Worm (Caenorhabditis elegans) whole organism, L1 larva: ENCODE results near the gene syx-2.

Source experiments
- C04F5.9 ChIP-seq: sonication (generic microtip); optimal IDR thresholded peaks from 2 replicates; lab custom pipeline; 2016; ENCODE audit warnings: missing genetic modification characterization, missing compliant biosample characterization
- C16A3.4 ChIP-seq: fragments of 150-350 bp; optimal IDR thresholded peaks from 2 replicates; lab custom pipeline; 2014; ENCODE audit warnings: missing biosample characterization, missing genetic modification characterization
- F16B12.6 ChIP-seq: fragments of 150-350 bp; optimal IDR thresholded peaks from 2 replicates; lab custom pipeline; 2014; ENCODE audit warnings: missing biosample characterization, missing genetic modification characterization
- Y116A8C.19 ChIP-seq: sonication (generic microtip); optimal IDR thresholded peaks from 2 replicates; lab custom pipeline; 2016; ENCODE audit warnings: missing compliant biosample characterization, missing genetic modification characterization, borderline replicate concordance
- aha-1 ChIP-seq: fragments of 150-350 bp; optimal IDR thresholded peaks from 2 replicates; lab custom pipeline; 2014; ENCODE audit warnings: missing biosample characterization, missing genetic modification characterization
- ama-1 ChIP-seq: fragments of 150-350 bp; optimal IDR thresholded peaks from 2 replicates; lab custom pipeline; 2014
- blmp-1 ChIP-seq: fragments of 150-350 bp; optimal IDR thresholded peaks from 2 replicates; lab custom pipeline; 2014; ENCODE audit warnings: missing biosample characterization, missing genetic modification characterization
- ceh-63 ChIP-seq: fragments of 200-800 bp; sonication (Bioruptor generic); optimal IDR thresholded peaks from 2 replicates; lab custom pipeline; 2018; ENCODE audit warnings: mild to moderate bottlenecking, missing genetic modification characterization, missing compliant biosample characterization
- ceh-8 ChIP-seq: fragments of 200-800 bp; sonication (Bioruptor generic); optimal IDR thresholded peaks from 2 replicates; lab custom pipeline; 2018; ENCODE audit warnings: mild to moderate bottlenecking, missing genetic modification characterization, moderate library complexity, missing compliant biosample characterization
- ceh-82 ChIP-seq, 3 experiments: fragments of 150-350 bp in 1 of 3; sonication (generic microtip) in 2 of 3; optimal IDR thresholded peaks; 2 replicates each; lab custom pipeline; 2014 to 2017; ENCODE audit warnings: missing biosample characterization in 3 of 3, missing genetic modification characterization in 3 of 3
- ceh-88 ChIP-seq: fragments of 200-800 bp; sonication (Bioruptor generic); IDR thresholded peaks from 2 replicates; pipeline ENCODE4 v1.3.6; 2022; ENCODE audit warnings: missing genetic modification characterization, missing compliant biosample characterization
- ceh-90 ChIP-seq: sonication (generic microtip); optimal IDR thresholded peaks from 2 replicates; lab custom pipeline; 2016; ENCODE audit warnings: missing genetic modification characterization, missing compliant biosample characterization
- ces-1 ChIP-seq: fragments of 150-350 bp; optimal IDR thresholded peaks from 2 replicates; lab custom pipeline; 2014; ENCODE audit warnings: missing biosample characterization, missing genetic modification reagents, missing genetic modification characterization
- dpl-1 ChIP-seq, 3 experiments: fragments of 150-350 bp in 2 of 3; sonication (generic microtip) in 1 of 3; optimal IDR thresholded peaks; 2 replicates each; lab custom pipeline; 2014 to 2017; ENCODE audit warnings: missing biosample characterization in 3 of 3, missing genetic modification characterization in 3 of 3, missing genetic modification reagents in 3 of 3
- dsc-1 ChIP-seq: sonication (generic microtip); optimal IDR thresholded peaks from 2 replicates; lab custom pipeline; 2016; ENCODE audit warnings: mild to moderate bottlenecking, missing genetic modification characterization, missing compliant biosample characterization
- efl-1 ChIP-seq, 4 experiments: fragments of 150-350 bp; optimal IDR thresholded peaks in 3 of 4; peaks in 1 of 4; 1 replicate in 1 of 4; 2 replicates in 3 of 4; lab custom pipeline; 2014; ENCODE audit warnings: missing biosample characterization in 2 of 4, missing genetic modification characterization in 2 of 4, missing genetic modification reagents in 2 of 4
- egl-13 ChIP-seq: sonication (generic microtip); optimal IDR thresholded peaks from 2 replicates; lab custom pipeline; 2016; ENCODE audit warnings: missing genotype, missing genetic modification reagents, missing genetic modification characterization, missing compliant biosample characterization
- egl-27 ChIP-seq, 2 experiments: fragments of 150-350 bp in 1 of 2; sonication (generic microtip); optimal IDR thresholded peaks; 3 replicates each; lab custom pipeline; 2017 to 2018; ENCODE audit warnings: missing biosample characterization in 2 of 2, missing genetic modification characterization in 2 of 2, missing genetic modification reagents in 2 of 2
- ets-5 ChIP-seq: fragments of 200-800 bp; sonication (Bioruptor generic); IDR thresholded peaks from 2 replicates; pipeline ENCODE4 v1.3.6; 2022; ENCODE audit warnings: missing genetic modification characterization, missing compliant biosample characterization
- fkh-4 ChIP-seq: sonication (generic microtip); optimal IDR thresholded peaks from 2 replicates; lab custom pipeline; 2016; ENCODE audit warnings: missing compliant biosample characterization, missing genetic modification characterization, borderline replicate concordance
- grh-1 ChIP-seq: fragments of 200-800 bp; sonication (Bioruptor generic); IDR thresholded peaks from 2 replicates; pipeline ENCODE4 v1.3.6; 2022; ENCODE audit warnings: missing genetic modification reagents, missing genetic modification characterization, missing compliant biosample characterization
- hlh-17 ChIP-seq: fragments of 200-800 bp; sonication (Bioruptor generic); optimal IDR thresholded peaks from 2 replicates; lab custom pipeline; 2018; ENCODE audit warnings: missing genetic modification characterization, mild to moderate bottlenecking, missing compliant biosample characterization, moderate library complexity, borderline replicate concordance
- hlh-4 ChIP-seq: sonication (generic microtip); optimal IDR thresholded peaks from 2 replicates; lab custom pipeline; 2016; ENCODE audit warnings: mild to moderate bottlenecking, missing genetic modification characterization, missing compliant biosample characterization
- jun-1 ChIP-seq: fragments of 150-350 bp; optimal IDR thresholded peaks from 2 replicates; lab custom pipeline; 2014; ENCODE audit warnings: missing biosample characterization, missing genetic modification reagents, missing genetic modification characterization
- lin-14 ChIP-seq: fragments of 200-800 bp; sonication (Bioruptor generic); optimal IDR thresholded peaks from 2 replicates; lab custom pipeline; 2018; ENCODE audit warnings: mild to moderate bottlenecking, missing genetic modification characterization, moderate library complexity, missing compliant biosample characterization
- lir-3 ChIP-seq: sonication (generic microtip); optimal IDR thresholded peaks from 2 replicates; lab custom pipeline; 2016; ENCODE audit warnings: mild to moderate bottlenecking, missing genetic modification characterization, moderate library complexity, missing compliant biosample characterization; ENCODE audit not compliant: poor library complexity
- lsy-2 ChIP-seq, 2 experiments: fragments of 150-350 bp; optimal IDR thresholded peaks; 2 replicates each; lab custom pipeline; 2014; ENCODE audit warnings: missing biosample characterization in 2 of 2, missing genetic modification characterization in 2 of 2
- mef-2 ChIP-seq: fragments of 150-350 bp; optimal IDR thresholded peaks from 2 replicates; lab custom pipeline; 2014; ENCODE audit warnings: missing biosample characterization, missing genetic modification characterization
- mep-1 ChIP-seq: fragments of 150-350 bp; optimal IDR thresholded peaks from 2 replicates; lab custom pipeline; 2014; ENCODE audit warnings: missing biosample characterization, missing genetic modification characterization
- nhr-11 ChIP-seq: fragments of 150-350 bp; optimal IDR thresholded peaks from 2 replicates; lab custom pipeline; 2014; ENCODE audit warnings: missing biosample characterization, missing genetic modification characterization
- nhr-12 ChIP-seq: sonication (generic microtip); optimal IDR thresholded peaks from 2 replicates; lab custom pipeline; 2017; ENCODE audit warnings: missing biosample characterization, missing genetic modification characterization
- nhr-19 ChIP-seq: fragments of 200-800 bp; sonication (Bioruptor generic); conservative IDR thresholded peaks from 2 replicates; pipeline ENCODE4 v1.3.6; 2022; ENCODE audit warnings: missing genetic modification characterization, missing compliant biosample characterization
- nhr-20 ChIP-seq: sonication (generic microtip); optimal IDR thresholded peaks from 2 replicates; lab custom pipeline; 2016; ENCODE audit warnings: mild to moderate bottlenecking, missing genetic modification characterization, missing compliant biosample characterization
- nhr-28 ChIP-seq: fragments of 150-350 bp; optimal IDR thresholded peaks from 2 replicates; lab custom pipeline; 2014; ENCODE audit warnings: missing biosample characterization, missing genetic modification characterization
- nhr-47 ChIP-seq: sonication (generic microtip); optimal IDR thresholded peaks from 2 replicates; lab custom pipeline; 2016; ENCODE audit warnings: mild to moderate bottlenecking, missing genetic modification characterization, moderate library complexity, missing compliant biosample characterization
- nhr-71 ChIP-seq: sonication (generic microtip); optimal IDR thresholded peaks from 2 replicates; lab custom pipeline; 2016; ENCODE audit warnings: mild to moderate bottlenecking, missing genetic modification characterization, moderate library complexity, missing compliant biosample characterization
- nhr-84 ChIP-seq: sonication (generic microtip); optimal IDR thresholded peaks from 2 replicates; lab custom pipeline; 2017; ENCODE audit warnings: missing biosample characterization, missing genetic modification characterization
- nhr-85 ChIP-seq: sonication (generic microtip); peaks from one replicate; lab custom pipeline; 2016; ENCODE audit warnings: missing genetic modification characterization, inconsistent platforms, missing compliant biosample characterization
- nhr-90 ChIP-seq: sonication (generic microtip); optimal IDR thresholded peaks from 2 replicates; lab custom pipeline; 2016; ENCODE audit warnings: mild to moderate bottlenecking, missing genetic modification characterization, missing compliant biosample characterization; ENCODE audit not compliant: poor library complexity
- pqm-1 ChIP-seq: sonication (generic microtip); optimal IDR thresholded peaks from 3 replicates; lab custom pipeline; 2017; ENCODE audit warnings: missing biosample characterization, missing genetic modification characterization
- rnt-1 ChIP-seq: sonication (generic microtip); optimal IDR thresholded peaks from 2 replicates; lab custom pipeline; 2016; ENCODE audit warnings: mild to moderate bottlenecking, missing genetic modification characterization, moderate library complexity, missing compliant biosample characterization
- snu-23 ChIP-seq: sonication (generic microtip); optimal IDR thresholded peaks from 2 replicates; lab custom pipeline; 2016; ENCODE audit warnings: missing genetic modification characterization, missing compliant biosample characterization
- sox-4 ChIP-seq: sonication (generic microtip); optimal IDR thresholded peaks from 2 replicates; lab custom pipeline; 2016; ENCODE audit warnings: missing genetic modification characterization, missing compliant biosample characterization
- sptf-1 ChIP-seq: fragments of 150-350 bp; optimal IDR thresholded peaks from 2 replicates; lab custom pipeline; 2014; ENCODE audit warnings: missing biosample characterization, missing genetic modification characterization
- tbx-2 ChIP-seq: sonication (generic microtip); optimal IDR thresholded peaks from 2 replicates; lab custom pipeline; 2016; ENCODE audit warnings: missing genetic modification characterization, missing compliant biosample characterization
- unc-130 ChIP-seq: fragments of 150-350 bp; optimal IDR thresholded peaks from 2 replicates; lab custom pipeline; 2017; ENCODE audit warnings: missing biosample characterization, missing genetic modification characterization, inconsistent platforms
- unc-30 ChIP-seq: sonication (generic microtip); optimal IDR thresholded peaks from 2 replicates; lab custom pipeline; 2017; ENCODE audit warnings: missing biosample characterization, missing genetic modification characterization
- unc-98 ChIP-seq: fragments of 200-800 bp; sonication (Bioruptor generic); IDR thresholded peaks from 2 replicates; pipeline ENCODE4 v1.3.6; 2022; ENCODE audit warnings: missing genetic modification characterization, missing compliant biosample characterization
- zag-1 ChIP-seq: fragments of 150-350 bp; optimal IDR thresholded peaks from 2 replicates; lab custom pipeline; 2014; ENCODE audit warnings: missing biosample characterization, missing genetic modification characterization
- zip-4 ChIP-seq: fragments of 200-800 bp; sonication (Bioruptor generic); optimal IDR thresholded peaks from 2 replicates; lab custom pipeline; 2018; ENCODE audit warnings: mild to moderate bottlenecking, missing genetic modification characterization, moderate library complexity, missing compliant biosample characterization
- ztf-11 ChIP-seq, 2 experiments: sonication (generic microtip); optimal IDR thresholded peaks; 2 replicates each; lab custom pipeline; 2016 to 2017; ENCODE audit warnings: missing genetic modification characterization in 2 of 2, missing biosample characterization in 1 of 2, missing compliant biosample characterization in 1 of 2
- ztf-4 ChIP-seq: fragments of 150-350 bp; optimal IDR thresholded peaks from 2 replicates; lab custom pipeline; 2014; ENCODE audit warnings: missing biosample characterization, missing genetic modification characterization

Gene syx-2

ce11 chrX:13920374-13920986 is 39.5 kb upstream of the syx-2 start (continued):
- no peak for TF ChIP-seq egl-13
- no peak for TF ChIP-seq C04F5.9 (tag; lab: Kevin White, UChicago)
- peak; percentile 19 for TF ChIP-seq jun-1 (tag; lab: Kevin White, UChicago)
- peak; percentile 99 for TF ChIP-seq grh-1 (GFP tag; lab: Robert Waterston, UW)
- no peak for TF ChIP-seq dsc-1 (tag; lab: Kevin White, UChicago)
- no peak for TF ChIP-seq ceh-63
- TF ChIP-seq snu-23 (GFP tag; lab: Kevin White, UChicago) = peak; percentile 83
- TF ChIP-seq unc-30 (tag; lab: Kevin White, UChicago) = no peak
- TF ChIP-seq ces-1 (GFP tag; lab: Kevin White, UChicago) = no peak
- TF ChIP-seq nhr-47 (tag; lab: Kevin White, UChicago) = peak; percentile 58
- TF ChIP-seq rnt-1 (tag; lab: Kevin White, UChicago) = peak; percentile 3
- TF ChIP-seq lin-14 (GFP tag; lab: Kevin White, UChicago) = peak; percentile 92
- TF ChIP-seq C16A3.4 (tag; lab: Kevin White, UChicago) = peak; percentile 64
- no peak for TF ChIP-seq sptf-1 (tag; lab: Kevin White, UChicago)
- TF ChIP-seq aha-1 (tag; lab: Kevin White, UChicago) = no peak
- TF ChIP-seq nhr-12 (tag; lab: Kevin White, UChicago) = no peak
- TF ChIP-seq ceh-88 = no peak
- TF ChIP-seq nhr-71 (tag; lab: Kevin White, UChicago) = peak; percentile 80
- peak; percentile 3 to 28 (median 18) for TF ChIP-seq dpl-1 (GFP tag; optimal IDR thresholded peaks at IDR 0.05; lab: Kevin White, UChicago)
- TF ChIP-seq ama-1 = no peak
- TF ChIP-seq ceh-90 (tag; lab: Kevin White, UChicago) = no peak
- TF ChIP-seq mef-2 = no peak
- TF ChIP-seq nhr-20 (tag; lab: Kevin White, UChicago) = peak; percentile 88
- TF ChIP-seq ztf-4 (tag; lab: Kevin White, UChicago) = peak; percentile 9
- TF ChIP-seq hlh-17 (GFP tag; lab: Kevin White, UChicago) = no peak
- TF ChIP-seq zip-4 (GFP tag; lab: Kevin White, UChicago) = no peak
- TF ChIP-seq mep-1 (tag; lab: Kevin White, UChicago) = peak; percentile 82
- TF ChIP-seq nhr-28 (tag; lab: Kevin White, UChicago) = no peak
- TF ChIP-seq zag-1 (tag; lab: Kevin White, UChicago) = no peak
- TF ChIP-seq nhr-85 (tag; lab: Kevin White, UChicago) = peak; percentile 98
- TF ChIP-seq unc-130 (tag; lab: Kevin White, UChicago) = no peak
- TF ChIP-seq ztf-11 (tag; optimal IDR thresholded peaks at IDR 0.05; lab: Kevin White, UChicago) = no peak
- TF ChIP-seq sox-4 (tag; lab: Kevin White, UChicago) = no peak
- TF ChIP-seq lsy-2 (tag; optimal IDR thresholded peaks at IDR 0.05; lab: Kevin White, UChicago) = peak; percentile 19 to 65
- peak; percentile 97 for TF ChIP-seq blmp-1 (tag; lab: Kevin White, UChicago)
- TF ChIP-seq efl-1 (optimal IDR thresholded peaks at IDR 0.05; lab: Kevin White, UChicago) = peak; percentile 11 to 30
- peak in 1 of 2 experiments; percentile 90 for TF ChIP-seq efl-1 (GFP tag; optimal IDR thresholded peaks at IDR 0.05 in 1 of 2; lab: Kevin White, UChicago)
- no peak for TF ChIP-seq Y116A8C.19 (tag; lab: Kevin White, UChicago)
- TF ChIP-seq pqm-1 = no peak
- no peak for TF ChIP-seq nhr-84 (tag; lab: Kevin White, UChicago)
- TF ChIP-seq nhr-11 = no peak
- TF ChIP-seq tbx-2 (tag; lab: Kevin White, UChicago) = peak; percentile 69
- peak; percentile 56 for TF ChIP-seq nhr-19 (GFP tag; lab: Robert Waterston, UW)
- TF ChIP-seq egl-27 (tag; optimal IDR thresholded peaks at IDR 0.05; lab: Kevin White, UChicago) = no peak
- peak in 1 of 3 experiments; percentile 13 for TF ChIP-seq ceh-82 (tag; optimal IDR thresholded peaks at IDR 0.05; lab: Kevin White, UChicago)
- TF ChIP-seq F16B12.6 (tag; lab: Kevin White, UChicago) = no peak
- peak; percentile 72 for TF ChIP-seq nhr-90 (tag; lab: Kevin White, UChicago)
- no peak for TF ChIP-seq unc-98 (GFP tag; lab: Robert Waterston, UW)
- no peak for TF ChIP-seq ets-5
- no peak for TF ChIP-seq fkh-4 (tag; lab: Kevin White, UChicago)
- no peak for TF ChIP-seq ceh-8 (GFP tag; lab: Kevin White, UChicago)
- no peak for TF ChIP-seq hlh-4
- no peak for TF ChIP-seq lir-3
